Fruit fly (Drosophila melanogaster): ENCODE data around the gene CG34165.

The CG34165 gene

DNA sequence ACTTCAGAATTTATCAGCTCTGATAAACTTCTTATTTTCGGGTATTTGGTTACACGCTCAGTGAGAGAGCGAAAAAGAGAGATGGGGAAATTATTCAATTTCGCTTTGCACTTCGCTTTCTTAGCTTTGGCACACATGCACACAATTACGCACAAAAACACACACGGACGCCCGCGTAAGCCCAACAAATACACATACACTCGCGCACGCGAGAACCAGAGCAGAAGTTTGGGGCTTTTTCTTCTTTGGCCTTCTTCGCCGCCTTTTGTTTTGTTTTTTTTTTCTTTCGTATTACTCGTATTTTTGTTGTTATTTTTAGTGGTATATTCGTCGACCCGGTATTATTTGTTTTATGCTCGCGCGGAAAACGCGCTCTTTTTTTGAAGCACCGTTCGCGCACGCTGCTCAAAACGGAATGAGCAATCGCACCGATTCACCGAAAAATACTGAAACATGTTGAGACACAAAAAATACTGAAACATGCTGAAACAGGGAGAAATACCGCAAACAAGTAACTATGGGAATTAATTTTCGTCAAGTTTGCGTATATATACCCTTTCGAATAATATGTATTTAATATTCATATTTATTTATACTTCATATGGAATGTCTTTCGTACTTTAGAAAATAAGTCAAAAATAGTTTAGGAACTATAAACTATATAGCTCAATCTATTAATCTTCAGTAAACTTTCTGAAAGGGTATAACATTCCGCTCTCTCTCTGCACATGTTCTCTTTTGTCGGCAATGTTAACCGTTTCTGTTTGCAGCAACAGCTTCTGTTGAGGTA, 24.4 kb upstream of the CG34165 start, which contains the start of gene osp:
TSS of gene osp (minus strand) at position 419 of the 790 bp plus-strand sequence.
- peak; percentile 99 for TF ChIP-seq CG8301 (tag; optimal IDR thresholded peaks at IDR 0.05)
- peak; percentile 100 for TF ChIP-seq CG15710 (tag; optimal IDR thresholded peaks at IDR 0.05)
- peak; percentile 99 for TF ChIP-seq CG34367 (tag; optimal IDR thresholded peaks at IDR 0.05)
- TF ChIP-seq CG4496 (GFP tag; IDR thresholded peaks at IDR 0.05), result peak; percentile 99
- peak; percentile 96 for TF ChIP-seq gl (tag; optimal IDR thresholded peaks at IDR 0.05)
- TF ChIP-seq CG8159 (tag; optimal IDR thresholded peaks at IDR 0.05), result peak; percentile 99
- peak; percentile 60; the same call in 1 of the 3 replicates for TF ChIP-seq fd96Ca (GFP tag; IDR thresholded peaks at IDR 0.05)
- peak; percentile 99 for TF ChIP-seq CG17806 (tag; optimal IDR thresholded peaks at IDR 0.05)
- TF ChIP-seq Pif1A (GFP tag; optimal IDR thresholded peaks at IDR 0.05), result peak; percentile 95
- TF ChIP-seq CG10348 (GFP tag; IDR thresholded peaks at IDR 0.05), result peak; percentile 95
- peak; percentile 99 for TF ChIP-seq CG14655 (GFP tag; optimal IDR thresholded peaks at IDR 0.05)
- TF ChIP-seq CG13204 (GFP tag; optimal IDR thresholded peaks at IDR 0.05), result peak; percentile 90
- TF ChIP-seq Snoo (tag; optimal IDR thresholded peaks at IDR 0.05), result peak; percentile 98
- peak; percentile 97 for TF ChIP-seq Pif1B (GFP tag; optimal IDR thresholded peaks at IDR 0.05)
- peak; percentile 99 for TF ChIP-seq CG9948 (tag; optimal IDR thresholded peaks at IDR 0.05)
- TF ChIP-seq CG12605 (GFP tag; IDR thresholded peaks at IDR 0.05), result peak; percentile 99
- TF ChIP-seq D1 (tag; optimal IDR thresholded peaks at IDR 0.05), result peak; percentile 99
- peak; percentile 99 for TF ChIP-seq CG32121 (GFP tag; IDR thresholded peaks at IDR 0.05)
- TF ChIP-seq EcR (GFP tag; optimal IDR thresholded peaks at IDR 0.05), result peak; percentile 82
- peak; percentile 98 for TF ChIP-seq rn (GFP tag; IDR thresholded peaks at IDR 0.05)
- peak; percentile 99 for TF ChIP-seq Ets98B (GFP tag; IDR thresholded peaks at IDR 0.05)

DNA sequence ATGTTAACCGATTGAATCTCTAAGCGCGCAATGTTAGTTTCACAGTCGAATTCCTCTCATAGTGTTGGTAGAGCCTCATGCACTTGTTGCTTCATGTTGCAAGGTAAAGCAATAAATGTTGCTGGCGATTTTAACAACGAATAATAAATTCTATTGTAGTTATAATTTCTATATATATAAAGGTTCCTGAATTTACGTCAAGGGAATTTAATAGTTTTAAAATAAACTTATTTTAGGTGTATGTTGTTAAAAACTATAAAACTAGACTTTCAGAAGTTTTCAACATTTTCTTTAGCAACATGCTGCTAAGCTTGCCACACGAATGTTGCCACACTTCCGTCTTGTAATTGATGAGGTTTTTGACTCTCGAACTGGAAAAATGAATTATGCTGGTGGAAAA, 23.3 kb upstream of the CG34165 start:
- TF ChIP-seq CG10348 (GFP tag; IDR thresholded peaks at IDR 0.05), result no peak
- no peak for TF ChIP-seq D1 (tag; optimal IDR thresholded peaks at IDR 0.05)
- 0 out of 2 replicates have a peak, but pooled peaks have one; percentile 21 for TF ChIP-seq CG12605 (GFP tag; IDR thresholded peaks at IDR 0.05)
- no peak for TF ChIP-seq CG8159 (tag; optimal IDR thresholded peaks at IDR 0.05)
- TF ChIP-seq Ets98B (GFP tag; IDR thresholded peaks at IDR 0.05), result no peak

dm6 chr2L:14690791-14691190, 22.8 kb upstream of the CG34165 start:
- no peak for TF ChIP-seq CG10348 (GFP tag; IDR thresholded peaks at IDR 0.05)
- no peak for TF ChIP-seq CG14655 (GFP tag; optimal IDR thresholded peaks at IDR 0.05)
- TF ChIP-seq fd96Ca (GFP tag; IDR thresholded peaks at IDR 0.05), result no peak
- TF ChIP-seq CG8301 (tag; optimal IDR thresholded peaks at IDR 0.05), result no peak

- TF ChIP-seq EcR (GFP tag; optimal IDR thresholded peaks at IDR 0.05), result no peak
- no peak for TF ChIP-seq CG8159 (tag; optimal IDR thresholded peaks at IDR 0.05)
- 0 out of 3 replicates have a peak, but pooled peaks have one; percentile 24 for TF ChIP-seq fd96Ca (GFP tag; IDR thresholded peaks at IDR 0.05)
- TF ChIP-seq CG4496 (GFP tag; IDR thresholded peaks at IDR 0.05), result peak; percentile 56; the same call in 1 of the 3 replicates
- TF ChIP-seq CG34367 (tag; optimal IDR thresholded peaks at IDR 0.05), result no peak
- TF ChIP-seq Ets98B (GFP tag; IDR thresholded peaks at IDR 0.05), result peak; percentile 13; the same call in 1 of the 2 replicates
- TF ChIP-seq rn (GFP tag; IDR thresholded peaks at IDR 0.05), result no peak
These were observed 19.9 kb upstream of the CG34165 start for dm6 chr2L:14693620-14694019.

- TF ChIP-seq D1 (tag; optimal IDR thresholded peaks at IDR 0.05) (no peak), CG10348 (GFP tag; IDR thresholded peaks at IDR 0.05) (no peak), fd96Ca (GFP tag; IDR thresholded peaks at IDR 0.05) (no peak), CG9948 (tag; optimal IDR thresholded peaks at IDR 0.05) (peak; percentile 2), CG12605 (GFP tag; IDR thresholded peaks at IDR 0.05) (no peak; the same call in 1 of the 2 replicates), gl (tag; optimal IDR thresholded peaks at IDR 0.05) (no peak), rn (GFP tag; IDR thresholded peaks at IDR 0.05) (no peak), CG13204 (GFP tag; optimal IDR thresholded peaks at IDR 0.05) (no peak), CG14655 (GFP tag; optimal IDR thresholded peaks at IDR 0.05) (peak; percentile 16), CG32121 (GFP tag; IDR thresholded peaks at IDR 0.05) (no peak), CG4496 (GFP tag; IDR thresholded peaks at IDR 0.05) (no peak), CG8159 (tag; optimal IDR thresholded peaks at IDR 0.05) (peak; percentile 22), EcR (GFP tag; optimal IDR thresholded peaks at IDR 0.05) (no peak), CG15710 (tag; optimal IDR thresholded peaks at IDR 0.05) (peak; percentile 15), CG17806 (tag; optimal IDR thresholded peaks at IDR 0.05) (peak; percentile 4), Ets98B (GFP tag; IDR thresholded peaks at IDR 0.05) (no peak), Pif1B (GFP tag; optimal IDR thresholded peaks at IDR 0.05) (peak; percentile 5), Pif1A (GFP tag; optimal IDR thresholded peaks at IDR 0.05) (peak; percentile 27), CG8301 (tag; optimal IDR thresholded peaks at IDR 0.05) (peak; percentile 42), CG34367 (tag; optimal IDR thresholded peaks at IDR 0.05) (no peak), Snoo (tag; optimal IDR thresholded peaks at IDR 0.05) (no peak)
These were observed 15.6 kb upstream of the CG34165 start for dm6 chr2L:14697938-14698337.

DNA sequence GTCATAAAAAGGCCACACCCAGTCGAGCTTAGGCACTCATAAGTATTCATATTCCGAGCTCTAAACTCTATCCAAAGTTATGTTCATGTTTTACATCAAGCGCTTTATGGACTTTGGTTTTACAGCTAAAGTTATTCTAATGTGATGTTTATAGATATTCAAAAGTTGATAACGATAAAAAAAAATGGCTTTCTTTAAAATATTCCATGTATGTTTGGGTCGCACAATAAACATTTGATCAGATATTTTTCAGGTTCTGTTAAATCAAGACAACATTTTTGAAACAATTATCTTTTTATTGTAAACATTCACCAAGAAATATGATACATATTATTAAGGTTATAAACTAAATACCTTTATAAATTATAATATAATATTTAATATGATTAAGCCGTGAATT, 14.6 kb upstream of the CG34165 start:
- no peak for TF ChIP-seq gl (tag; optimal IDR thresholded peaks at IDR 0.05)

Data from whole organism, pupa.